Worm (Caenorhabditis elegans) whole organism, mixed stage, embryonic: ENCODE measurements around the gene kin-5.

Source experiments
- lsy-2 ChIP-seq: fragments of 150-350 bp; optimal IDR thresholded peaks from 2 replicates; lab custom pipeline; 2014; ENCODE audit warnings: missing biosample characterization, missing genetic modification characterization
- snpc-4 ChIP-seq: fragments of 150-350 bp; optimal IDR thresholded peaks from 2 replicates; lab custom pipeline; 2014; ENCODE audit warnings: missing biosample characterization, missing genetic modification characterization

ce11 chrIV:9974392-9974791, 5.4 kb upstream of the kin-5 start, which contains the start of gene C47E12.9:
- TF ChIP-seq lsy-2 (tag; lab: Kevin White, UChicago) (no peak), snpc-4 (tag; lab: Kevin White, UChicago) (no peak)
